Worm (Caenorhabditis elegans) whole organism, L4/young adult: Measurements from ENCODE around the gene cwn-2.

Experiments
- W03F9.2 ChIP-seq: fragments of 150-350 bp; optimal IDR thresholded peaks from 2 replicates; lab custom pipeline; 2014; ENCODE audit warnings: missing biosample characterization, missing genetic modification characterization
- him-1 ChIP-seq: sonication (generic microtip); optimal IDR thresholded peaks from 2 replicates; lab custom pipeline; 2016; ENCODE audit warnings: missing genotype, missing genetic modification reagents, missing genetic modification characterization, missing compliant biosample characterization

- TF ChIP-seq him-1 (tag; lab: Kevin White, UChicago), result no peak
- no peak for TF ChIP-seq W03F9.2 (tag; lab: Kevin White, UChicago)
Observed at ce11 chrIV:10110417-10110816, 42.8 kb downstream of the cwn-2 start, which contains the start of gene egl-38.
